Fruit fly (Drosophila melanogaster) whole organism, embryonic: ENCODE measurements around the gene CG14105.

Experiments
- ATbp ChIP-seq: fragments of 200-800 bp; sonication (Bioruptor generic); optimal IDR thresholded peaks from 2 replicates; lab custom pipeline; 2017; ENCODE audit warnings: missing biosample characterization, mild to moderate bottlenecking, missing genetic modification characterization, missing genetic modification reagents
- CG1024 ChIP-seq: fragments of 200-800 bp; sonication (Bioruptor generic); IDR thresholded peaks from 2 replicates; pipeline ENCODE4 v1.3.6; 2022; ENCODE audit warnings: missing biosample characterization, missing genetic modification characterization
- CG12155 ChIP-seq: fragments of 200-800 bp; sonication (Bioruptor generic); optimal IDR thresholded peaks from 3 replicates; lab custom pipeline; 2016; ENCODE audit warnings: missing biosample characterization, missing genetic modification characterization
- CG12219 ChIP-seq: fragments of 200-800 bp; sonication (Bioruptor generic); optimal IDR thresholded peaks from 3 replicates; lab custom pipeline; 2018; ENCODE audit warnings: missing biosample characterization, mild to moderate bottlenecking, missing genetic modification characterization
- CG13287 ChIP-seq: fragments of 200-800 bp; sonication (Bioruptor generic); IDR thresholded peaks from 2 replicates; pipeline ENCODE4 v1.3.6; 2022; ENCODE audit warnings: missing biosample characterization, missing genetic modification characterization; ENCODE audit not compliant: partially characterized antibody
- CG13296 ChIP-seq: fragments of 200-800 bp; sonication (Bioruptor generic); optimal IDR thresholded peaks from 3 replicates; lab custom pipeline; 2018; ENCODE audit warnings: missing biosample characterization, mild to moderate bottlenecking, missing genetic modification characterization
- CG14710 ChIP-seq: fragments of 200-800 bp; sonication (Bioruptor generic); optimal IDR thresholded peaks from 3 replicates; lab custom pipeline; 2019; ENCODE audit warnings: missing biosample characterization, mild to moderate bottlenecking, missing genetic modification characterization, moderate library complexity
- CG15601 ChIP-seq: fragments of 200-800 bp; sonication (Bioruptor generic); optimal IDR thresholded peaks from 3 replicates; lab custom pipeline; 2019; ENCODE audit warnings: missing biosample characterization, mild to moderate bottlenecking, missing genetic modification characterization, moderate library complexity
- CG2202 ChIP-seq: fragments of 200-800 bp; sonication (Bioruptor generic); optimal IDR thresholded peaks from 2 replicates; lab custom pipeline; 2018; ENCODE audit warnings: missing biosample characterization, mild to moderate bottlenecking, missing genetic modification characterization
- CG31224 ChIP-seq: fragments of 200-800 bp; sonication (Bioruptor generic); IDR thresholded peaks from 2 replicates; pipeline ENCODE4 v1.3.6; 2022; ENCODE audit warnings: missing biosample characterization, missing genetic modification characterization
- CG32532 ChIP-seq: fragments of 200-800 bp; sonication (Bioruptor generic); IDR thresholded peaks from 2 replicates; pipeline ENCODE4 v1.3.6; 2022; ENCODE audit warnings: missing biosample characterization, missing genetic modification characterization
- CG32767 ChIP-seq: fragments of 200-800 bp; sonication (Bioruptor generic); IDR thresholded peaks from 2 replicates; pipeline ENCODE4 v1.3.6; 2022; ENCODE audit warnings: missing biosample characterization, missing genetic modification characterization
- CG3726 ChIP-seq: fragments of 200-800 bp; sonication (Bioruptor generic); IDR thresholded peaks from 3 replicates; pipeline ENCODE4, ENCODE4 v1.3.6; 2022; ENCODE audit warnings: missing biosample characterization, missing genetic modification characterization
- CG4707 ChIP-seq: fragments of 200-800 bp; sonication (Bioruptor generic); optimal IDR thresholded peaks from 2 replicates; lab custom pipeline; 2018; ENCODE audit warnings: missing biosample characterization, mild to moderate bottlenecking, missing genetic modification characterization, moderate library complexity
- CG4730 ChIP-seq: fragments of 200-800 bp; sonication (Bioruptor generic); IDR thresholded peaks from 2 replicates; pipeline ENCODE4 v1.3.6; 2022; ENCODE audit warnings: missing biosample characterization, missing genetic modification characterization
- CG5245 ChIP-seq: fragments of 200-800 bp; sonication (Bioruptor generic); optimal IDR thresholded peaks from 3 replicates; lab custom pipeline; 2016; ENCODE audit warnings: missing biosample characterization, missing genetic modification characterization
- CG6272 ChIP-seq: fragments of 200-800 bp; sonication (Bioruptor generic); IDR thresholded peaks from 2 replicates; pipeline ENCODE4 v1.3.6; 2022; ENCODE audit warnings: missing biosample characterization, missing genetic modification characterization
- CG8359 ChIP-seq: fragments of 200-800 bp; sonication (Bioruptor generic); optimal IDR thresholded peaks from 2 replicates; lab custom pipeline; 2017; ENCODE audit warnings: missing biosample characterization, mild to moderate bottlenecking, missing genetic modification characterization, borderline replicate concordance
- CG9727 ChIP-seq: fragments of 200-800 bp; sonication (Bioruptor generic); optimal IDR thresholded peaks from 3 replicates; lab custom pipeline; 2017; ENCODE audit warnings: missing biosample characterization, mild to moderate bottlenecking, missing genetic modification characterization
- CrebB ChIP-seq: fragments of 200-800 bp; sonication (Bioruptor generic); optimal IDR thresholded peaks from 3 replicates; lab custom pipeline; 2018; ENCODE audit warnings: missing biosample characterization, mild to moderate bottlenecking, missing genetic modification characterization
- Dbx ChIP-seq: fragments of 200-800 bp; sonication (Bioruptor generic); IDR thresholded peaks from 3 replicates; pipeline ENCODE4 v1.3.6; 2022; ENCODE audit warnings: missing biosample characterization, missing genetic modification characterization
- Dll ChIP-seq: fragments of 200-800 bp; sonication (Bioruptor generic); IDR thresholded peaks from 4 replicates; pipeline ENCODE4 v1.3.6; 2022; ENCODE audit warnings: missing biosample characterization, missing genetic modification characterization; ENCODE audit not compliant: partially characterized antibody
- Ets97D ChIP-seq: fragments of 200-800 bp; sonication (Bioruptor generic); optimal IDR thresholded peaks from 3 replicates; lab custom pipeline; 2016; ENCODE audit warnings: missing biosample characterization, missing genetic modification characterization
- Gug ChIP-seq: fragments of 200-800 bp; sonication (Bioruptor generic); IDR thresholded peaks from 4 replicates; pipeline ENCODE4 v1.3.6; 2022; ENCODE audit warnings: missing biosample characterization, missing genetic modification characterization
- HLHmδ ChIP-seq: fragments of 200-800 bp; sonication (Bioruptor generic); optimal IDR thresholded peaks from 2 replicates; lab custom pipeline; 2018; ENCODE audit warnings: missing biosample characterization, mild to moderate bottlenecking, missing genetic modification characterization, moderate library complexity
- Hsf ChIP-seq: fragments of 200-800 bp; sonication (Bioruptor generic); optimal IDR thresholded peaks from 3 replicates; lab custom pipeline; 2016; ENCODE audit warnings: missing biosample characterization, missing genetic modification characterization
- Kr ChIP-seq: fragments of 200-800 bp; sonication (Bioruptor generic); optimal IDR thresholded peaks from 2 replicates; lab custom pipeline; 2017; ENCODE audit warnings: missing biosample characterization, mild to moderate bottlenecking, missing genetic modification characterization
- MTF-1 ChIP-seq: fragments of 200-800 bp; sonication (Bioruptor generic); optimal IDR thresholded peaks from 2 replicates; lab custom pipeline; 2018; ENCODE audit warnings: missing biosample characterization, mild to moderate bottlenecking, missing genetic modification characterization, borderline replicate concordance
- Mes4 ChIP-seq: fragments of 200-800 bp; sonication (Bioruptor generic); optimal IDR thresholded peaks from 2 replicates; lab custom pipeline; 2016; ENCODE audit warnings: missing biosample characterization, missing genetic modification characterization
- NK7.1 ChIP-seq: fragments of 200-800 bp; sonication (Bioruptor generic); optimal IDR thresholded peaks from 3 replicates; lab custom pipeline; 2016; ENCODE audit warnings: missing biosample characterization, missing genetic modification characterization
- Nf-YB ChIP-seq: fragments of 200-800 bp; sonication (Bioruptor generic); optimal IDR thresholded peaks from 3 replicates; lab custom pipeline; 2019; ENCODE audit warnings: missing biosample characterization, mild to moderate bottlenecking, missing genetic modification characterization, moderate library complexity
- Rfx ChIP-seq: fragments of 200-800 bp; sonication (Bioruptor generic); IDR thresholded peaks from 2 replicates; pipeline ENCODE4 v1.3.6; 2022; ENCODE audit warnings: missing biosample characterization, missing genetic modification characterization
- Ssrp ChIP-seq: fragments of 200-800 bp; sonication (Bioruptor generic); optimal IDR thresholded peaks from 2 replicates; lab custom pipeline; 2018; ENCODE audit warnings: missing biosample characterization, mild to moderate bottlenecking, missing genetic modification characterization, moderate library complexity
- br ChIP-seq: fragments of >200 bp; optimal IDR thresholded peaks from 2 replicates; lab custom pipeline; 2017
- dysf ChIP-seq: fragments of 200-800 bp; sonication (Bioruptor generic); IDR thresholded peaks from 3 replicates; pipeline ENCODE4 v1.3.6; 2022; ENCODE audit warnings: missing biosample characterization, missing genetic modification characterization
- emc ChIP-seq: fragments of 200-800 bp; sonication (Bioruptor generic); optimal IDR thresholded peaks from 2 replicates; lab custom pipeline; 2016; ENCODE audit warnings: missing biosample characterization, missing genetic modification characterization
- eve ChIP-seq, 2 experiments: fragments of >200 bp; optimal IDR thresholded peaks; 2 replicates each; lab custom pipeline; 2017; ENCODE audit warnings: missing biosample characterization in 2 of 2, missing genetic modification characterization in 2 of 2
- exex ChIP-seq: fragments of 200-800 bp; sonication (Bioruptor generic); optimal IDR thresholded peaks from 4 replicates; lab custom pipeline; 2018; ENCODE audit warnings: missing biosample characterization, mild to moderate bottlenecking, missing genetic modification characterization, moderate library complexity
- hkb ChIP-seq, 2 experiments: fragments of 200-800 bp in 1 of 2; fragments of >200 bp in 1 of 2; sonication (Bioruptor generic) in 1 of 2; IDR thresholded peaks in 1 of 2; optimal IDR thresholded peaks in 1 of 2; 2 replicates each; pipeline versions ENCODE4 v1.3.6 to Lab custom; 2017 to 2022; ENCODE audit warnings: missing biosample characterization in 1 of 2, missing genetic modification characterization in 1 of 2
- lbe ChIP-seq: fragments of 200-800 bp; sonication (Bioruptor generic); optimal IDR thresholded peaks from 2 replicates; lab custom pipeline; 2016; ENCODE audit warnings: missing biosample characterization, mild to moderate bottlenecking, missing genetic modification characterization
- nerfin-2 ChIP-seq: fragments of 200-800 bp; sonication (Bioruptor generic); IDR thresholded peaks from 2 replicates; pipeline ENCODE4 v1.3.6; 2022; ENCODE audit warnings: missing biosample characterization, missing genetic modification characterization; ENCODE audit not compliant: partially characterized antibody
- pan ChIP-seq, 4 experiments: fragments of >200 bp in 3 of 4; fragments of 200-800 bp in 1 of 4; sonication (Bioruptor generic) in 1 of 4; optimal IDR thresholded peaks in 3 of 4; IDR thresholded peaks in 1 of 4; 2 replicates each; pipeline versions ENCODE4 v1.3.6 to Lab custom; 2017 to 2022; ENCODE audit warnings: missing biosample characterization in 2 of 4, missing genetic modification characterization in 2 of 4, mixed read lengths in 1 of 4
- pnt ChIP-seq: fragments of 200-800 bp; sonication (Bioruptor generic); optimal IDR thresholded peaks from 3 replicates; lab custom pipeline; 2016; ENCODE audit warnings: missing biosample characterization, missing genetic modification characterization
- repo ChIP-seq: fragments of 200-800 bp; sonication (Bioruptor generic); optimal IDR thresholded peaks from 2 replicates; lab custom pipeline; 2016; ENCODE audit warnings: missing biosample characterization, missing genetic modification characterization
- scrt ChIP-seq: fragments of 200-800 bp; sonication (Bioruptor generic); optimal IDR thresholded peaks from 2 replicates; lab custom pipeline; 2018; ENCODE audit warnings: missing biosample characterization, mild to moderate bottlenecking, missing genetic modification characterization, moderate library complexity
- sim ChIP-seq: fragments of 200-800 bp; sonication (Bioruptor generic); IDR thresholded peaks from 2 replicates; pipeline ENCODE4 v1.3.6; 2022; ENCODE audit warnings: missing biosample characterization, missing genetic modification characterization
- sima ChIP-seq: fragments of 200-800 bp; sonication (Bioruptor generic); optimal IDR thresholded peaks from 2 replicates; lab custom pipeline; 2016; ENCODE audit warnings: missing biosample characterization, missing genetic modification characterization
- slp2 ChIP-seq: fragments of 200-800 bp; sonication (Bioruptor generic); optimal IDR thresholded peaks from 2 replicates; lab custom pipeline; 2016; ENCODE audit warnings: missing biosample characterization, missing genetic modification characterization
- sqz ChIP-seq: fragments of 200-800 bp; sonication (Bioruptor generic); optimal IDR thresholded peaks from 3 replicates; lab custom pipeline; 2018; ENCODE audit warnings: missing biosample characterization, mild to moderate bottlenecking, missing genetic modification characterization
- wdn ChIP-seq: fragments of 200-800 bp; sonication (Bioruptor generic); IDR thresholded peaks from 2 replicates; pipeline ENCODE4 v1.3.6; 2022; ENCODE audit warnings: missing biosample characterization, missing genetic modification characterization
- wor ChIP-seq: fragments of 200-800 bp; sonication (Bioruptor generic); IDR thresholded peaks from 2 replicates; pipeline ENCODE4 v1.3.6; 2022; ENCODE audit warnings: missing biosample characterization, missing genetic modification characterization

The CG14105 gene

DNA sequence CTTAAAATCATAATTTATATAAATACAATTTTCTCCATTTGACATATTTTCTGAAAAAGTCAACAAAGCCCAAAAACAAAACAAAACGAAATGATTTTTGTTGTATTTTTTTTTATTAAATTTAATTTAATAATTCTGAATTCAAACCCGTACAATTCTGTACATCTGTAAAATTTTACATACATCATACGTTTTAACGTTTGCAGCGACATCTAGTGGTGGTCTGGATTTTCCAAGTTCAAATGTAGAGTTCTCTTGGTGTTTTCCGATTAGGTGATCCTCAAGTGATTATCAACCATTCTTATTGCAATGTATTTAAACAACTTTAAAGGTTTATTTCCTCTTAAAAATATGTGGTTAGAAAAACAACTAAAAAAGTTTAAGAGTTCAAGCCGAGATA, 15.5 kb downstream of the CG14105 start (continued):
- TF ChIP-seq br (lab: Kevin White, UChicago) = no peak
- peak; percentile 28; the same call in 1 of the 3 replicates for TF ChIP-seq Dbx (GFP tag; lab: Robert Waterston, UW)
- no peak for TF ChIP-seq repo (GFP tag; lab: Kevin White, UChicago)
- TF ChIP-seq CG15601 (tag; lab: Kevin White, UChicago) = peak; percentile 37
- peak; percentile 29 for TF ChIP-seq pnt
- no peak for TF ChIP-seq CG9727 (GFP tag; lab: Kevin White, UChicago)
- no peak for TF ChIP-seq eve (GFP tag; optimal IDR thresholded peaks at IDR 0.05; lab: Kevin White, UChicago)
- TF ChIP-seq Nf-YB = no peak
- TF ChIP-seq lbe (GFP tag; lab: Kevin White, UChicago) = no peak
- no peak for TF ChIP-seq NK7.1 (GFP tag; lab: Kevin White, UChicago)
- no peak for TF ChIP-seq sima (GFP tag; lab: Kevin White, UChicago)
- no peak for TF ChIP-seq CG8359 (GFP tag; lab: Kevin White, UChicago)
- no peak for TF ChIP-seq pan (optimal IDR thresholded peaks at IDR 0.05; lab: Kevin White, UChicago)
- no peak for TF ChIP-seq pan (GFP tag; optimal IDR thresholded peaks at IDR 0.05 in 1 of 2, IDR thresholded peaks at IDR 0.05 in 1 of 2)
- peak; percentile 78 for TF ChIP-seq Rfx (GFP tag; lab: Robert Waterston, UW)
- TF ChIP-seq CG14710 (tag; lab: Kevin White, UChicago) = peak; percentile 25
- TF ChIP-seq Dll = no peak
- no peak for TF ChIP-seq emc (GFP tag; lab: Kevin White, UChicago)
- no peak for TF ChIP-seq CG3726 (GFP tag; lab: Robert Waterston, UW)
- TF ChIP-seq Hsf (GFP tag; lab: Kevin White, UChicago) = peak; percentile 50
- no peak for TF ChIP-seq Mes4 (GFP tag; lab: Kevin White, UChicago)
- no peak for TF ChIP-seq CG12155 (GFP tag; lab: Kevin White, UChicago)
- TF ChIP-seq CG12219 (GFP tag; lab: Kevin White, UChicago) = no peak
- TF ChIP-seq Ets97D = peak; percentile 14
- TF ChIP-seq CG6272 = no peak
- no peak for TF ChIP-seq CG1024 (GFP tag; lab: Robert Waterston, UW)
- no peak for TF ChIP-seq wdn (GFP tag; lab: Robert Waterston, UW)
- TF ChIP-seq CG2202 = no peak
- no peak for TF ChIP-seq Ssrp
- no peak for TF ChIP-seq CG13296 (GFP tag; lab: Kevin White, UChicago)
- no peak for TF ChIP-seq CG32767 (GFP tag; lab: Robert Waterston, UW)
- peak; percentile 59; the same call in 1 of the 2 replicates for TF ChIP-seq CG32532 (GFP tag; lab: Robert Waterston, UW)
- TF ChIP-seq scrt = no peak
- no peak for TF ChIP-seq wor
- no peak for TF ChIP-seq dysf (GFP tag; lab: Robert Waterston, UW)
- no peak for TF ChIP-seq CrebB (tag; lab: Kevin White, UChicago)
- TF ChIP-seq Gug (GFP tag; lab: Robert Waterston, UW) = 0 out of 4 replicates have a peak, but pooled peaks have one; percentile 16
- no peak for TF ChIP-seq sqz
- no peak for TF ChIP-seq CG4707 (GFP tag; lab: Kevin White, UChicago)
- TF ChIP-seq CG31224 (GFP tag; lab: Robert Waterston, UW) = no peak
- no peak for TF ChIP-seq hkb (optimal IDR thresholded peaks at IDR 0.05; lab: Kevin White, UChicago)
- TF ChIP-seq hkb (GFP tag; IDR thresholded peaks at IDR 0.05; lab: Robert Waterston, UW) = no peak
- TF ChIP-seq sim = no peak
- TF ChIP-seq Kr (GFP tag; lab: Kevin White, UChicago) = no peak
- TF ChIP-seq slp2 = no peak
- no peak for TF ChIP-seq exex
- TF ChIP-seq CG13287 (GFP tag; lab: Robert Waterston, UW) = no peak
- TF ChIP-seq CG5245 (GFP tag; lab: Kevin White, UChicago) = peak; percentile 61
- TF ChIP-seq CG4730 (GFP tag; lab: Robert Waterston, UW) = no peak
- TF ChIP-seq MTF-1 (GFP tag; lab: Kevin White, UChicago) = no peak
- TF ChIP-seq ATbp (GFP tag; lab: Kevin White, UChicago) = no peak
- TF ChIP-seq nerfin-2 (GFP tag; lab: Robert Waterston, UW) = no peak
- no peak for TF ChIP-seq HLHmδ (GFP tag; lab: Kevin White, UChicago)
